Comparison of ENCODE assay signal across 3 fruit fly cellular contexts in the genomic region with DNA sequence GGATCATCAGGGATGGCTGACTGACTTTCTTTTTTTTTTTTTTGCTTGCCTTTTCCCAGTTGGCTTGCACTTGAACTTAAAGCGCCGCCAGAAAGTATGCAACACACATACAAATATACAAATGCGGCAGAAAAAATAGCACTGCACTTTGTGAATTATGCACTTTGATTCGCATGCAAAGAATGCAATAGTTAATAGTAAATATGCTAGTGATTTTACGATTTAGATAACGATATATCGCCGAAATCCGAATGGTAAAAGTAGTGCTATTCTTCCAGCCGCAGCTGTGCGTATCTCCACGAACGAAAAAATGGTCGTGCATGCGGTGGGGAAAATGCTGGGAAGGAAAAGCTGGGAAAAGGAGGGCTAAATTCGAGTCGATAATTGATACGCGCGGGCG.
TF ChIP-seq lines count a peak whose summit lies in the region.

No protein-coding gene starts in this region.

- TF ChIP-seq CTCF in whole organism, embryonic (GFP tag; optimal IDR thresholded peaks at IDR 0.05; lab: Kevin White, UChicago) = no peak

TF ChIP-seq in whole organism, embryonic, 481 proteins besides CTCF, POLR2A, EP300 and RAD21 (continues in another document):
- no peak for TF ChIP-seq Hr39 (optimal IDR thresholded peaks at IDR 0.05; lab: Kevin White, UChicago)
- TF ChIP-seq Asciz (GFP tag; optimal IDR thresholded peaks at IDR 0.05; lab: Kevin White, UChicago) = no peak
- no peak for TF ChIP-seq cas (GFP tag; IDR thresholded peaks at IDR 0.05; lab: Robert Waterston, UW)
- TF ChIP-seq onecut (GFP tag; IDR thresholded peaks at IDR 0.05; lab: Robert Waterston, UW) = no peak
- no peak for TF ChIP-seq nmo (GFP tag; optimal IDR thresholded peaks at IDR 0.05; lab: Kevin White, UChicago)
- TF ChIP-seq CG11247 (GFP tag; IDR thresholded peaks at IDR 0.05; lab: Robert Waterston, UW) = no peak
- TF ChIP-seq ttk (GFP tag; IDR thresholded peaks at IDR 0.05; lab: Robert Waterston, UW) = 0 out of 2 replicates have a peak, but pooled peaks have one; percentile 7
- TF ChIP-seq HHEX (GFP tag; optimal IDR thresholded peaks at IDR 0.05; lab: Kevin White, UChicago) = no peak
- TF ChIP-seq Ptx1 (GFP tag; IDR thresholded peaks at IDR 0.05; lab: Robert Waterston, UW) = 0 out of 2 replicates have a peak, but pooled peaks have one; percentile 24
- 0 out of 3 replicates have a peak, but pooled peaks have one; percentile 18 for TF ChIP-seq dysf (GFP tag; IDR thresholded peaks at IDR 0.05; lab: Robert Waterston, UW)
- no peak for TF ChIP-seq CG14441 (GFP tag; IDR thresholded peaks at IDR 0.05; lab: Robert Waterston, UW)
- peak; percentile 59 for TF ChIP-seq Drgx (GFP tag; IDR thresholded peaks at IDR 0.05; lab: Robert Waterston, UW)
- TF ChIP-seq gem (tag; optimal IDR thresholded peaks at IDR 0.05; lab: Kevin White, UChicago) = no peak
- no peak for TF ChIP-seq CHES-1-like (GFP tag; optimal IDR thresholded peaks at IDR 0.05; lab: Kevin White, UChicago)
- TF ChIP-seq slbo (GFP tag; IDR thresholded peaks at IDR 0.05; lab: Robert Waterston, UW) = 0 out of 2 replicates have a peak, but pooled peaks have one; percentile 20
- TF ChIP-seq prd (optimal IDR thresholded peaks at IDR 0.05; lab: Kevin White, UChicago) = no peak
- TF ChIP-seq prd (GFP tag; IDR thresholded peaks at IDR 0.05; lab: Robert Waterston, UW) = peak; percentile 39; the same call in 1 of the 3 replicates
- TF ChIP-seq Chrac-16 (GFP tag; optimal IDR thresholded peaks at IDR 0.05; lab: Kevin White, UChicago) = no peak
- TF ChIP-seq CG7745 (tag; optimal IDR thresholded peaks at IDR 0.05; lab: Kevin White, UChicago) = no peak
- no peak for TF ChIP-seq Fer2 (tag; optimal IDR thresholded peaks at IDR 0.05; lab: Kevin White, UChicago)
- TF ChIP-seq Mrtf (GFP tag; IDR thresholded peaks at IDR 0.05; lab: Robert Waterston, UW) = no peak
- no peak for TF ChIP-seq CG12391 (tag; optimal IDR thresholded peaks at IDR 0.05; lab: Kevin White, UChicago)
- TF ChIP-seq CG10979 (tag; optimal IDR thresholded peaks at IDR 0.05; lab: Kevin White, UChicago) = no peak
- TF ChIP-seq CG11504 (tag; optimal IDR thresholded peaks at IDR 0.05; lab: Kevin White, UChicago) = peak; percentile 15
- TF ChIP-seq CG11696 (GFP tag; IDR thresholded peaks at IDR 0.05; lab: Robert Waterston, UW) = 0 out of 2 replicates have a peak, but pooled peaks have one; percentile 47
- TF ChIP-seq Myb (GFP tag; optimal IDR thresholded peaks at IDR 0.05; lab: Kevin White, UChicago) = no peak
- TF ChIP-seq amos (GFP tag; IDR thresholded peaks at IDR 0.05; lab: Robert Waterston, UW; ENCODE audit: partially characterized antibody) = no peak
- TF ChIP-seq Meics (GFP tag; optimal IDR thresholded peaks at IDR 0.05; lab: Kevin White, UChicago) = no peak

TF ChIP-seq in whole organism, prepupa, 60 proteins besides CTCF, POLR2A, EP300 and RAD21 (continues in another document):
- TF ChIP-seq CG8119 (GFP tag; IDR thresholded peaks at IDR 0.05; lab: Robert Waterston, UW) (peak; percentile 61; the same call in 2 of the 3 replicates), CG8319 (GFP tag; optimal IDR thresholded peaks at IDR 0.05; lab: Kevin White, UChicago) (no peak), Smox (GFP tag; optimal IDR thresholded peaks at IDR 0.05; lab: Kevin White, UChicago) (peak; percentile 6), CG10669 (GFP tag; optimal IDR thresholded peaks at IDR 0.05; lab: Kevin White, UChicago) (peak; percentile 34), CG3919 (GFP tag; optimal IDR thresholded peaks at IDR 0.05; lab: Kevin White, UChicago) (peak; percentile 34), esn (GFP tag; optimal IDR thresholded peaks at IDR 0.05; lab: Kevin White, UChicago) (no peak), Lpt (GFP tag; optimal IDR thresholded peaks at IDR 0.05; lab: Kevin White, UChicago) (peak; percentile 8), net (GFP tag; optimal IDR thresholded peaks at IDR 0.05; lab: Kevin White, UChicago) (peak; percentile 6), acj6 (GFP tag; optimal IDR thresholded peaks at IDR 0.05; lab: Kevin White, UChicago) (peak; percentile 35), Eip78C (GFP tag; lab: Kevin White, UChicago) (peak; percentile 65), OdsH (GFP tag; optimal IDR thresholded peaks at IDR 0.05; lab: Kevin White, UChicago) (peak; percentile 37), CG6163 (GFP tag; IDR thresholded peaks at IDR 0.05; lab: Robert Waterston, UW) (peak; percentile 70; the same call in 2 of the 3 replicates), Hr39 (GFP tag; optimal IDR thresholded peaks at IDR 0.05; lab: Kevin White, UChicago) (peak; percentile 26), achi (GFP tag; optimal IDR thresholded peaks at IDR 0.05; lab: Kevin White, UChicago) (peak; percentile 27), Ets96B (tag; optimal IDR thresholded peaks at IDR 0.05; lab: Kevin White, UChicago) (peak; percentile 6), Blimp-1 (GFP tag; optimal IDR thresholded peaks at IDR 0.05; lab: Kevin White, UChicago) (no peak), CG10631 (GFP tag; optimal IDR thresholded peaks at IDR 0.05; lab: Kevin White, UChicago) (peak; percentile 37), CG6792 (GFP tag; optimal IDR thresholded peaks at IDR 0.05; lab: Kevin White, UChicago) (no peak), fd85E (GFP tag; optimal IDR thresholded peaks at IDR 0.05; lab: Kevin White, UChicago) (no peak), svp (GFP tag; lab: Kevin White, UChicago) (peak; percentile 29), CG3032 (tag; optimal IDR thresholded peaks at IDR 0.05; lab: Kevin White, UChicago) (no peak), CG6276 (GFP tag; optimal IDR thresholded peaks at IDR 0.05; lab: Kevin White, UChicago) (peak; percentile 58), CG15336 (GFP tag; IDR thresholded peaks at IDR 0.05; lab: Robert Waterston, UW) (peak; percentile 60), eg (GFP tag; IDR thresholded peaks at IDR 0.05; lab: Robert Waterston, UW) (peak; percentile 80), CG6808 (GFP tag; optimal IDR thresholded peaks at IDR 0.05; lab: Kevin White, UChicago) (no peak), CG31627 (GFP tag; optimal IDR thresholded peaks at IDR 0.05; lab: Kevin White, UChicago) (peak; percentile 9), CG32006 (GFP tag; optimal IDR thresholded peaks at IDR 0.05; lab: Kevin White, UChicago) (peak; percentile 58), CG11762 (GFP tag; optimal IDR thresholded peaks at IDR 0.05; lab: Kevin White, UChicago; ENCODE audit: insufficient read depth) (peak; percentile 7), cyc (GFP tag; optimal IDR thresholded peaks at IDR 0.05; lab: Kevin White, UChicago) (peak; percentile 11), Met (GFP tag; optimal IDR thresholded peaks at IDR 0.05; lab: Kevin White, UChicago) (peak; percentile 9), Sox14 (GFP tag; optimal IDR thresholded peaks at IDR 0.05; lab: Kevin White, UChicago) (peak; percentile 32)

TF ChIP-seq in whole organism, pupa, 21 proteins besides CTCF, POLR2A, EP300 and RAD21:
- TF ChIP-seq fd96Ca (GFP tag; IDR thresholded peaks at IDR 0.05; lab: Robert Waterston, UW) (peak; percentile 67), CG12605 (GFP tag; IDR thresholded peaks at IDR 0.05; lab: Robert Waterston, UW) (peak; percentile 28; the same call in 1 of the 2 replicates), Ets98B (GFP tag; IDR thresholded peaks at IDR 0.05; lab: Robert Waterston, UW) (peak; percentile 61), Pif1A (GFP tag; optimal IDR thresholded peaks at IDR 0.05; lab: Kevin White, UChicago) (peak; percentile 13), CG9948 (tag; optimal IDR thresholded peaks at IDR 0.05; lab: Kevin White, UChicago) (no peak), CG13204 (GFP tag; optimal IDR thresholded peaks at IDR 0.05; lab: Kevin White, UChicago) (no peak), rn (GFP tag; IDR thresholded peaks at IDR 0.05; lab: Robert Waterston, UW) (no peak), CG8301 (tag; optimal IDR thresholded peaks at IDR 0.05; lab: Kevin White, UChicago) (no peak), D1 (tag; optimal IDR thresholded peaks at IDR 0.05; lab: Kevin White, UChicago) (no peak), CG34367 (tag; optimal IDR thresholded peaks at IDR 0.05; lab: Kevin White, UChicago) (no peak), gl (tag; optimal IDR thresholded peaks at IDR 0.05; lab: Kevin White, UChicago) (no peak), EcR (GFP tag; optimal IDR thresholded peaks at IDR 0.05; lab: Kevin White, UChicago) (no peak), CG4496 (GFP tag; IDR thresholded peaks at IDR 0.05; lab: Robert Waterston, UW) (peak; percentile 81), Pif1B (GFP tag; optimal IDR thresholded peaks at IDR 0.05; lab: Kevin White, UChicago) (no peak), Snoo (tag; optimal IDR thresholded peaks at IDR 0.05; lab: Kevin White, UChicago) (no peak), CG15710 (tag; optimal IDR thresholded peaks at IDR 0.05; lab: Kevin White, UChicago) (no peak), CG8159 (tag; optimal IDR thresholded peaks at IDR 0.05; lab: Kevin White, UChicago) (peak; percentile 7), CG14655 (GFP tag; optimal IDR thresholded peaks at IDR 0.05; lab: Kevin White, UChicago) (peak; percentile 30), CG32121 (GFP tag; IDR thresholded peaks at IDR 0.05; lab: Robert Waterston, UW) (no peak), CG17806 (tag; optimal IDR thresholded peaks at IDR 0.05; lab: Kevin White, UChicago) (no peak), CG10348 (GFP tag; IDR thresholded peaks at IDR 0.05; lab: Robert Waterston, UW) (peak; percentile 46; the same call in 1 of the 2 replicates)
